Fruit fly (Drosophila melanogaster) whole organism, adult: ENCODE data around the gene Fer3.
A peak's percentile ranks its signal among the peaks of the same experiment; 100 is the strongest.

ENCODE experiments used
- CG11617 ChIP-seq: fragments of 200-800 bp; sonication (Bioruptor generic); optimal IDR thresholded peaks from 2 replicates; lab custom pipeline; 2017; ENCODE audit warnings: mild to moderate bottlenecking, missing biosample characterization, missing genetic modification reagents, missing genetic modification characterization
- CG12768 ChIP-seq: fragments of 200-800 bp; sonication (Bioruptor generic); optimal IDR thresholded peaks from 2 replicates; lab custom pipeline; 2017; ENCODE audit warnings: missing biosample characterization, missing genetic modification characterization, mild to moderate bottlenecking, moderate library complexity, missing genetic modification reagents
- CG14711 ChIP-seq: fragments of 200-800 bp; sonication (Bioruptor generic); optimal IDR thresholded peaks from 2 replicates; lab custom pipeline; 2018; ENCODE audit warnings: missing biosample characterization, mild to moderate bottlenecking, missing genetic modification characterization, moderate library complexity
- CG1620 ChIP-seq: fragments of 200-800 bp; sonication (Bioruptor generic); optimal IDR thresholded peaks from 2 replicates; lab custom pipeline; 2016; ENCODE audit warnings: missing biosample characterization, missing genetic modification characterization
- CG33017 ChIP-seq: fragments of 200-800 bp; sonication (Bioruptor generic); optimal IDR thresholded peaks from 2 replicates; lab custom pipeline; 2018; ENCODE audit warnings: missing biosample characterization, mild to moderate bottlenecking, missing genetic modification characterization, moderate library complexity
- CG5204 ChIP-seq: fragments of 200-800 bp; sonication (Bioruptor generic); optimal IDR thresholded peaks from 2 replicates; lab custom pipeline; 2016; ENCODE audit warnings: missing biosample characterization, missing genetic modification characterization
- CG7045 ChIP-seq: fragments of 200-800 bp; sonication (Bioruptor generic); optimal IDR thresholded peaks from 2 replicates; lab custom pipeline; 2017; ENCODE audit warnings: missing biosample characterization, mild to moderate bottlenecking, missing genetic modification characterization
- CG7101 ChIP-seq: fragments of 200-800 bp; sonication (Bioruptor generic); optimal IDR thresholded peaks from 2 replicates; lab custom pipeline; 2018; ENCODE audit warnings: missing biosample characterization, mild to moderate bottlenecking, missing genetic modification characterization, moderate library complexity
- Clk ChIP-seq: fragments of 200-800 bp; sonication (Bioruptor generic); optimal IDR thresholded peaks from 2 replicates; lab custom pipeline; 2017; ENCODE audit warnings: missing biosample characterization, missing genetic modification characterization
- Crg-1 ChIP-seq: fragments of 200-800 bp; sonication (Bioruptor generic); optimal IDR thresholded peaks from 2 replicates; lab custom pipeline; 2016; ENCODE audit warnings: missing biosample characterization, missing genetic modification characterization
- Hr96 ChIP-seq: fragments of 200-800 bp; sonication (Bioruptor generic); optimal IDR thresholded peaks from 2 replicates; lab custom pipeline; 2016; ENCODE audit warnings: missing biosample characterization, missing genetic modification characterization
- Mnt ChIP-seq: fragments of 200-800 bp; sonication (Bioruptor generic); optimal IDR thresholded peaks from 2 replicates; lab custom pipeline; 2016; ENCODE audit warnings: missing biosample characterization, mild to moderate bottlenecking, missing genetic modification characterization
- bab1 ChIP-seq: fragments of 200-800 bp; sonication (Bioruptor generic); optimal IDR thresholded peaks from 3 replicates; lab custom pipeline; 2019; ENCODE audit warnings: missing biosample characterization, mild to moderate bottlenecking, missing genetic modification characterization, moderate library complexity
- cic ChIP-seq: fragments of 200-800 bp; sonication (Bioruptor generic); optimal IDR thresholded peaks from 2 replicates; lab custom pipeline; 2017; ENCODE audit warnings: missing biosample characterization, mild to moderate bottlenecking, missing genetic modification characterization, moderate library complexity
- cnc ChIP-seq, 2 experiments: fragments of >200 bp; optimal IDR thresholded peaks; 2 replicates each; lab custom pipeline; 2017
- kay ChIP-seq: fragments of 200-800 bp; sonication (Bioruptor generic); peaks from one replicate; lab custom pipeline; 2016; ENCODE audit warnings: missing biosample characterization, missing genetic modification characterization, borderline replicate concordance
- ovo ChIP-seq: fragments of 200-800 bp; sonication (Bioruptor generic); optimal IDR thresholded peaks from 2 replicates; lab custom pipeline; 2016; ENCODE audit warnings: missing biosample characterization, missing genetic modification characterization
- pad ChIP-seq: fragments of 200-800 bp; sonication (Bioruptor generic); optimal IDR thresholded peaks from 3 replicates; lab custom pipeline; 2017; ENCODE audit warnings: missing biosample characterization, missing genetic modification characterization, mild to moderate bottlenecking, moderate library complexity, missing genetic modification reagents
- tj ChIP-seq: fragments of 200-800 bp; sonication (Bioruptor generic); optimal IDR thresholded peaks from 3 replicates; lab custom pipeline; 2017; ENCODE audit warnings: missing biosample characterization, mild to moderate bottlenecking, missing genetic modification characterization, moderate library complexity
- toe ChIP-seq: fragments of 200-800 bp; sonication (Bioruptor generic); optimal IDR thresholded peaks from 2 replicates; lab custom pipeline; 2016; ENCODE audit warnings: missing biosample characterization, missing genetic modification characterization

Gene Fer3

dm6 chr3R:11700314-11700713 lies 6.2 kb upstream of the Fer3 start, which contains the start of gene CG14718:
Gene CG14718 (plus strand): TSS chr3R:11700614.
- no peak for TF ChIP-seq CG11617
- no peak for TF ChIP-seq CG5204 (GFP tag; lab: Kevin White, UChicago)
- no peak for TF ChIP-seq kay (GFP tag; lab: Kevin White, UChicago)
- no peak for TF ChIP-seq Hr96 (GFP tag; lab: Kevin White, UChicago)
- TF ChIP-seq CG12768 (GFP tag; lab: Kevin White, UChicago), result no peak
- no peak for TF ChIP-seq CG7045
- TF ChIP-seq CG7101, result no peak
- no peak for TF ChIP-seq ovo
- TF ChIP-seq Mnt (GFP tag; lab: Kevin White, UChicago), result no peak
- TF ChIP-seq tj (GFP tag; lab: Kevin White, UChicago), result no peak
- TF ChIP-seq CG1620 (GFP tag; lab: Kevin White, UChicago), result no peak
- no peak for TF ChIP-seq Clk (GFP tag; lab: Kevin White, UChicago)

- TF ChIP-seq CG5204 (GFP tag; lab: Kevin White, UChicago) (no peak), Hr96 (GFP tag; lab: Kevin White, UChicago) (no peak), kay (GFP tag; lab: Kevin White, UChicago) (no peak), CG7045 (no peak), cic (no peak)
Measured at dm6 chr3R:11696209-11696608, 2.1 kb upstream of the Fer3 start, which contains the start of gene CG14717. Gene CG14717 (plus strand): TSS chr3R:11696509.

- TF ChIP-seq toe (GFP tag; lab: Kevin White, UChicago) (no peak), CG7101 (no peak), cic (no peak), CG5204 (GFP tag; lab: Kevin White, UChicago) (no peak), tj (GFP tag; lab: Kevin White, UChicago) (no peak)
Measured at dm6 chr3R:11692504-11692903, 1.6 kb downstream of the Fer3 start.

- TF ChIP-seq CG7045 (no peak), toe (GFP tag; lab: Kevin White, UChicago) (no peak), CG11617 (no peak), Clk (GFP tag; lab: Kevin White, UChicago) (no peak), bab1 (GFP tag; lab: Kevin White, UChicago) (no peak), kay (GFP tag; lab: Kevin White, UChicago) (no peak), CG1620 (GFP tag; lab: Kevin White, UChicago) (no peak), Hr96 (GFP tag; lab: Kevin White, UChicago) (no peak), CG7101 (no peak), pad (no peak), CG5204 (GFP tag; lab: Kevin White, UChicago) (no peak), cnc (optimal IDR thresholded peaks at IDR 0.05; lab: Kevin White, UChicago) (no peak), CG14711 (tag; lab: Kevin White, UChicago) (no peak), tj (GFP tag; lab: Kevin White, UChicago) (no peak), CG12768 (GFP tag; lab: Kevin White, UChicago) (no peak), cic (no peak), Mnt (GFP tag; lab: Kevin White, UChicago) (no peak), CG33017 (tag; lab: Kevin White, UChicago) (no peak), ovo (no peak), Crg-1 (GFP tag; lab: Kevin White, UChicago) (no peak)
Measured at dm6 chr3R:11691747-11692146, 2.4 kb downstream of the Fer3 start, which contains the start of gene CG18765. Gene CG18765 (minus strand): TSS chr3R:11691799.

- TF ChIP-seq bab1 (GFP tag; lab: Kevin White, UChicago) (no peak), cnc (optimal IDR thresholded peaks at IDR 0.05; lab: Kevin White, UChicago) (no peak), Clk (GFP tag; lab: Kevin White, UChicago) (no peak), Hr96 (GFP tag; lab: Kevin White, UChicago) (no peak), Crg-1 (GFP tag; lab: Kevin White, UChicago) (no peak), Mnt (GFP tag; lab: Kevin White, UChicago) (no peak), CG12768 (GFP tag; lab: Kevin White, UChicago) (no peak), CG5204 (GFP tag; lab: Kevin White, UChicago) (no peak), CG7045 (no peak), CG7101 (no peak), CG14711 (tag; lab: Kevin White, UChicago) (no peak), tj (GFP tag; lab: Kevin White, UChicago) (no peak), kay (GFP tag; lab: Kevin White, UChicago) (no peak), CG1620 (GFP tag; lab: Kevin White, UChicago) (no peak), CG11617 (no peak), ovo (no peak), cic (no peak), pad (no peak), CG33017 (tag; lab: Kevin White, UChicago) (no peak)
Measured at dm6 chr3R:11690857-11691471, 3.1 kb downstream of the Fer3 start.

- TF ChIP-seq CG12768 (GFP tag; lab: Kevin White, UChicago) (peak; percentile 52), cic (peak; percentile 86), Mnt (GFP tag; lab: Kevin White, UChicago) (peak; percentile 65), CG1620 (GFP tag; lab: Kevin White, UChicago) (no peak), cnc (optimal IDR thresholded peaks at IDR 0.05; lab: Kevin White, UChicago) (peak; percentile 88 to 99), ovo (no peak), kay (GFP tag; lab: Kevin White, UChicago) (peak; percentile 33), pad (peak; percentile 96), CG33017 (tag; lab: Kevin White, UChicago) (peak; percentile 42)
Measured at dm6 chr3R:11689900-11690299, 4.2 kb downstream of the Fer3 start, which contains the start of gene CG6908. Gene CG6908 (minus strand): TSS chr3R:11690051.
